Worm (Caenorhabditis elegans): ENCODE data around the gene Y61A9LA.3.

- 0 out of 2 replicates have a peak, but pooled peaks have one; percentile 27 for TF ChIP-seq T22C8.4 (GFP tag; IDR thresholded peaks at IDR 0.05)
- no peak for TF ChIP-seq cog-1 (tag; optimal IDR thresholded peaks at IDR 0.05)
Measured at ce11 chrV:4570833-4571232, at the start of gene Y61A9LA.3.

Measured in whole organism, midembryonic.